Fruit fly (Drosophila melanogaster): ENCODE results near the gene CG8260.

CG8260 gene

DNA sequence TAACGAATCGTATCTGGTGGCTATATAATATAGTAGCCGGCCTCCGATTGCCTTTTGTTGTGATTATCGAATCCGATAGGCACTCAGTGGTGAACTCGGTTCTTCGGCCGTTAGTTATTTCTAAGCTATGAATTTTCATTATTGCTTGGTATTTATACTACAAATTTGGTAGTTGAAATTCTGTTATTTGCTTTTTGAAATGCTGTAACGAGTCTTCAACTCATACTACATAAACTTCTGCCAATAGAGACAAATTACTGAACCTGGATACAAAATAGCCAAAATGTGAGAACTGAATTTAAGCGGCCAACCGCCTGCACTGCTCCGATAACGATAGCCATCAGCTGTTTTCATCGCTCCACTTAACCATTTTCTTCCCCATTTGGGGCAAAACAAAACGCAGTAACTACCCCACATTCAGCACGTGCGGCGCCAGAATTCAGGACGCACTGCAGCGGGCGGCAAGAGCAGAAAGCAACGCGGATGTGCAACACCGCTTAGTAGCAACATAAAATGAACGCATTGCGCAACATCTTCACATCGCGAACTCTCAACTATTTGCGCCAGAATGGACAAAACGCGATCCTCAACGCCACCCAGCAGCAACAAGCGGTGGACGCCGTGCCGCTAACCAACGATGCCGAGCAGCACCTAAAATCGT is 17.1 kb upstream of the CG8260 start, which contains the start of the genes CG11679 and CG8206 (continued):
- peak; percentile 45; the same call in 1 of the 2 replicates for TF ChIP-seq CG14441 (GFP tag; IDR thresholded peaks at IDR 0.05)
- peak; percentile 36 for TF ChIP-seq Fer1 (GFP tag; optimal IDR thresholded peaks at IDR 0.05)
- TF ChIP-seq CG4617 (GFP tag; optimal IDR thresholded peaks at IDR 0.05; ENCODE audit: borderline replicate concordance) = peak; percentile 5
- TF ChIP-seq B-H2 (GFP tag; optimal IDR thresholded peaks at IDR 0.05) = peak; percentile 1
- peak; percentile 30; the same call in 1 of the 2 replicates for TF ChIP-seq ssp (GFP tag; IDR thresholded peaks at IDR 0.05)
- TF ChIP-seq CG2116 (GFP tag; optimal IDR thresholded peaks at IDR 0.05) = peak; percentile 82
- TF ChIP-seq pfk (GFP tag; optimal IDR thresholded peaks at IDR 0.05) = no peak
- TF ChIP-seq cwo (GFP tag; optimal IDR thresholded peaks at IDR 0.05) = peak; percentile 25
- TF ChIP-seq CG6854 (GFP tag; optimal IDR thresholded peaks at IDR 0.05) = no peak
- no peak for TF ChIP-seq Kr (GFP tag; optimal IDR thresholded peaks at IDR 0.05)
- TF ChIP-seq Ptx1 (GFP tag; IDR thresholded peaks at IDR 0.05) = peak; percentile 40; the same call in 1 of the 2 replicates
- TF ChIP-seq CG8924 (tag; optimal IDR thresholded peaks at IDR 0.05) = no peak
- peak; percentile 34 for TF ChIP-seq gro (GFP tag; optimal IDR thresholded peaks at IDR 0.05)
- peak; percentile 33; the same call in 1 of the 2 replicates for TF ChIP-seq lmd (GFP tag; IDR thresholded peaks at IDR 0.05)
- TF ChIP-seq CG1024 (GFP tag; IDR thresholded peaks at IDR 0.05) = no peak
- no peak for TF ChIP-seq Sox100B (GFP tag; optimal IDR thresholded peaks at IDR 0.05)
- TF ChIP-seq CG10209 (GFP tag; optimal IDR thresholded peaks at IDR 0.05) = peak; percentile 16
- TF ChIP-seq Sry-δ (GFP tag; optimal IDR thresholded peaks at IDR 0.05) = peak; percentile 75
- peak; percentile 54 for TF ChIP-seq Scr (GFP tag; IDR thresholded peaks at IDR 0.05; ENCODE audit: partially characterized antibody)
- peak; percentile 6 for TF ChIP-seq tin (GFP tag; optimal IDR thresholded peaks at IDR 0.05)
- peak; percentile 14 for TF ChIP-seq Hr3 (GFP tag; optimal IDR thresholded peaks at IDR 0.05)
- TF ChIP-seq Rfx (GFP tag; IDR thresholded peaks at IDR 0.05) = peak; percentile 72
- TF ChIP-seq Ssrp (tag; optimal IDR thresholded peaks at IDR 0.05) = no peak
- TF ChIP-seq CG15696 (tag; optimal IDR thresholded peaks at IDR 0.05) = peak; percentile 1
- no peak for TF ChIP-seq Bteb2 (GFP tag; optimal IDR thresholded peaks at IDR 0.05)
- TF ChIP-seq CG3995 (GFP tag; optimal IDR thresholded peaks at IDR 0.05) = peak; percentile 86
- no peak for TF ChIP-seq odd (GFP tag; optimal IDR thresholded peaks at IDR 0.05)
- TF ChIP-seq Hand (GFP tag; optimal IDR thresholded peaks at IDR 0.05) = no peak
- TF ChIP-seq Dll (GFP tag; IDR thresholded peaks at IDR 0.05; ENCODE audit: partially characterized antibody) = peak; percentile 66
- peak; percentile 31 for TF ChIP-seq CG30020 (tag; optimal IDR thresholded peaks at IDR 0.05)
- TF ChIP-seq schlank (tag; optimal IDR thresholded peaks at IDR 0.05) = no peak
- peak; percentile 19; the same call in 1 of the 2 replicates for TF ChIP-seq klu (GFP tag; IDR thresholded peaks at IDR 0.05)
- TF ChIP-seq CG3281 (GFP tag; optimal IDR thresholded peaks at IDR 0.05) = peak; percentile 15
- TF ChIP-seq Max (GFP tag; optimal IDR thresholded peaks at IDR 0.05) = peak; percentile 24
- peak; percentile 29 for TF ChIP-seq CG18262 (tag; optimal IDR thresholded peaks at IDR 0.05)
- peak; percentile 3 for TF ChIP-seq CG17385 (GFP tag; optimal IDR thresholded peaks at IDR 0.05)
- 0 out of 2 replicates have a peak, but pooled peaks have one; percentile 24 for TF ChIP-seq CG3847 (GFP tag; IDR thresholded peaks at IDR 0.05)
- peak; percentile 76 for TF ChIP-seq MESR4 (GFP tag; optimal IDR thresholded peaks at IDR 0.05)
- TF ChIP-seq Gsc (GFP tag; IDR thresholded peaks at IDR 0.05) = no peak
- TF ChIP-seq ewg (GFP tag; optimal IDR thresholded peaks at IDR 0.05) = peak; percentile 41
- TF ChIP-seq CoRest (tag; optimal IDR thresholded peaks at IDR 0.05) = peak; percentile 59
- peak; percentile 54 for TF ChIP-seq pum (GFP tag; optimal IDR thresholded peaks at IDR 0.05)
- peak; percentile 60 for TF ChIP-seq CG2678 (tag; optimal IDR thresholded peaks at IDR 0.05)
- TF ChIP-seq CG6175 (GFP tag; IDR thresholded peaks at IDR 0.05) = no peak
- peak; percentile 67 for TF ChIP-seq CG8944 (GFP tag; optimal IDR thresholded peaks at IDR 0.05)
- no peak for TF ChIP-seq tio (GFP tag; optimal IDR thresholded peaks at IDR 0.05)
- TF ChIP-seq mam (GFP tag; optimal IDR thresholded peaks at IDR 0.05) = peak; percentile 66
- TF ChIP-seq inv (GFP tag; IDR thresholded peaks at IDR 0.05; ENCODE audit: partially characterized antibody) = peak; percentile 36; the same call in 1 of the 2 replicates
- TF ChIP-seq slbo (GFP tag; IDR thresholded peaks at IDR 0.05) = no peak
